Worm (Caenorhabditis elegans) whole organism, L4 larva: ENCODE data around the gene inpp-5K.

Experiments
- F10B5.3 ChIP-seq: sonication (generic microtip); optimal IDR thresholded peaks from 2 replicates; lab custom pipeline; 2016; ENCODE audit warnings: mild to moderate bottlenecking, missing genetic modification characterization, missing compliant biosample characterization
- F26F4.8 ChIP-seq: fragments of 200-800 bp; sonication (Bioruptor generic); conservative IDR thresholded peaks from 2 replicates; pipeline ENCODE4 v1.3.6; 2022; ENCODE audit warnings: missing genetic modification characterization, missing compliant biosample characterization
- F37D6.2 ChIP-seq: sonication (generic microtip); optimal IDR thresholded peaks from 2 replicates; lab custom pipeline; 2016; ENCODE audit warnings: mild to moderate bottlenecking, missing genetic modification characterization, missing compliant biosample characterization
- T20F7.1 ChIP-seq: fragments of 200-800 bp; sonication (Bioruptor generic); optimal IDR thresholded peaks from 2 replicates; lab custom pipeline; 2018; ENCODE audit warnings: mild to moderate bottlenecking, missing genetic modification characterization, missing compliant biosample characterization
- T26A8.4 ChIP-seq: fragments of 200-800 bp; sonication (Bioruptor generic); IDR thresholded peaks from 2 replicates; pipeline ENCODE4 v1.3.6; 2022; ENCODE audit warnings: missing genetic modification characterization, missing compliant biosample characterization
- Y105C5A.15 ChIP-seq: fragments of 200-800 bp; sonication (Bioruptor generic); IDR thresholded peaks from 2 replicates; pipeline ENCODE4 v1.3.6; 2022; ENCODE audit warnings: missing genetic modification characterization, missing compliant biosample characterization
- Y5F2A.4 ChIP-seq: fragments of 200-800 bp; sonication (Bioruptor generic); optimal IDR thresholded peaks from 2 replicates; lab custom pipeline; 2018; ENCODE audit warnings: mild to moderate bottlenecking, missing genetic modification characterization, missing compliant biosample characterization
- ZK546.5 ChIP-seq, 2 experiments: sonication (generic microtip); optimal IDR thresholded peaks; 2 replicates each; lab custom pipeline; 2017; ENCODE audit warnings: missing biosample characterization in 2 of 2, missing genetic modification characterization in 2 of 2
- aly-2 ChIP-seq: sonication (generic microtip); optimal IDR thresholded peaks from 2 replicates; lab custom pipeline; 2018; ENCODE audit warnings: missing biosample characterization, missing genetic modification characterization
- attf-4 ChIP-seq: sonication (generic microtip); optimal IDR thresholded peaks from 3 replicates; lab custom pipeline; 2017; ENCODE audit warnings: missing biosample characterization, missing genetic modification characterization
- ceh-32 ChIP-seq: sonication (generic microtip); optimal IDR thresholded peaks from 2 replicates; lab custom pipeline; 2016; ENCODE audit warnings: mild to moderate bottlenecking, missing genetic modification characterization, missing compliant biosample characterization; ENCODE audit not compliant: poor library complexity
- ces-1 ChIP-seq: fragments of 150-350 bp; sonication (generic microtip); optimal IDR thresholded peaks from 4 replicates; lab custom pipeline; 2014; ENCODE audit warnings: missing biosample characterization, missing genetic modification reagents, missing genetic modification characterization
- cey-2 ChIP-seq: sonication (generic microtip); optimal IDR thresholded peaks from 3 replicates; lab custom pipeline; 2017; ENCODE audit warnings: missing genetic modification characterization, mild to moderate bottlenecking, missing compliant biosample characterization, antibody characterized with exemption, borderline replicate concordance; ENCODE audit not compliant: insufficient read depth
- ctbp-1 ChIP-seq: fragments of 200-800 bp; sonication (Bioruptor generic); IDR thresholded peaks from 2 replicates; pipeline ENCODE4 v1.3.6; 2022; ENCODE audit warnings: missing genetic modification reagents, missing genetic modification characterization, missing compliant biosample characterization
- daf-12 ChIP-seq: fragments of 150-350 bp; optimal IDR thresholded peaks from 2 replicates; lab custom pipeline; 2014; ENCODE audit warnings: missing biosample characterization, missing genetic modification reagents, missing genetic modification characterization
- daf-16 ChIP-seq, 3 experiments: sonication (generic microtip); optimal IDR thresholded peaks; 2 replicates each; lab custom pipeline; 2016 to 2017; ENCODE audit warnings: missing genetic modification characterization in 3 of 3, missing genetic modification reagents in 3 of 3, mild to moderate bottlenecking in 2 of 3, missing compliant biosample characterization in 2 of 3, missing biosample characterization in 1 of 3, moderate library complexity in 1 of 3
- dmd-6 ChIP-seq: fragments of 200-800 bp; sonication (Bioruptor generic); IDR thresholded peaks from 2 replicates; pipeline ENCODE4 v1.3.6; 2022; ENCODE audit warnings: missing genetic modification reagents, missing genetic modification characterization, missing compliant biosample characterization
- dmd-9 ChIP-seq: fragments of 200-800 bp; sonication (Bioruptor generic); IDR thresholded peaks from 2 replicates; pipeline ENCODE4 v1.3.6; 2022; ENCODE audit warnings: missing genetic modification reagents, missing genetic modification characterization, missing compliant biosample characterization
- dpl-1 ChIP-seq: fragments of 150-350 bp; optimal IDR thresholded peaks from 2 replicates; lab custom pipeline; 2014; ENCODE audit warnings: missing biosample characterization, missing genetic modification reagents, missing genetic modification characterization
- duxl-1 ChIP-seq: sonication (generic microtip); optimal IDR thresholded peaks from 2 replicates; lab custom pipeline; 2016; ENCODE audit warnings: mild to moderate bottlenecking, missing genetic modification characterization, moderate library complexity, missing compliant biosample characterization; ENCODE audit not compliant: poor library complexity
- egl-27 ChIP-seq: sonication (generic microtip); optimal IDR thresholded peaks from 3 replicates; lab custom pipeline; 2017; ENCODE audit warnings: missing biosample characterization, missing genetic modification reagents, missing genetic modification characterization
- egl-43 ChIP-seq: fragments of 200-800 bp; sonication (Bioruptor generic); IDR thresholded peaks from 2 replicates; pipeline ENCODE4 v1.3.6; 2022; ENCODE audit warnings: missing genetic modification reagents, missing genetic modification characterization, missing compliant biosample characterization
- fkh-10 ChIP-seq: fragments of 150-350 bp; optimal IDR thresholded peaks from 2 replicates; lab custom pipeline; 2014; ENCODE audit warnings: missing biosample characterization, missing genetic modification reagents, missing genetic modification characterization
- gei-8 ChIP-seq: fragments of 200-800 bp; sonication (Bioruptor generic); optimal IDR thresholded peaks from 2 replicates; lab custom pipeline; 2018; ENCODE audit warnings: mild to moderate bottlenecking, missing genetic modification characterization, missing compliant biosample characterization
- hlh-30 ChIP-seq: sonication (generic microtip); optimal IDR thresholded peaks from 2 replicates; lab custom pipeline; 2017; ENCODE audit warnings: antibody characterized with exemption, mild to moderate bottlenecking, missing genetic modification characterization, missing compliant biosample characterization; ENCODE audit not compliant: insufficient read depth
- hmg-1.1 ChIP-seq: fragments of 200-800 bp; sonication (Bioruptor generic); IDR thresholded peaks from 2 replicates; pipeline ENCODE4 v1.3.6; 2022; ENCODE audit warnings: missing genetic modification reagents, missing genetic modification characterization, missing compliant biosample characterization
- jun-1 ChIP-seq: fragments of 150-350 bp; optimal IDR thresholded peaks from 2 replicates; lab custom pipeline; 2014; ENCODE audit warnings: missing biosample characterization, missing genetic modification reagents, missing genetic modification characterization
- lim-7 ChIP-seq: fragments of 200-800 bp; sonication (Bioruptor generic); IDR thresholded peaks from 2 replicates; pipeline ENCODE4 v1.3.6; 2022; ENCODE audit warnings: missing genetic modification characterization, missing compliant biosample characterization
- lin-13 ChIP-seq: fragments of 150-350 bp; optimal IDR thresholded peaks from 2 replicates; lab custom pipeline; 2014; ENCODE audit warnings: missing biosample characterization, missing genetic modification reagents, missing genetic modification characterization
- lin-29 ChIP-seq: fragments of 200-800 bp; sonication (Bioruptor generic); IDR thresholded peaks from 2 replicates; pipeline ENCODE4 v1.3.6; 2022; ENCODE audit warnings: missing genetic modification reagents, missing genetic modification characterization, missing compliant biosample characterization
- lin-38 ChIP-seq: fragments of 200-800 bp; sonication (Bioruptor generic); IDR thresholded peaks from 2 replicates; pipeline ENCODE4 v1.3.6; 2022; ENCODE audit warnings: missing genetic modification reagents, missing genetic modification characterization, missing compliant biosample characterization
- lin-39 ChIP-seq: fragments of 150-350 bp; optimal IDR thresholded peaks from 2 replicates; lab custom pipeline; 2014; ENCODE audit warnings: missing biosample characterization, missing genetic modification reagents, missing genetic modification characterization
- lir-3 ChIP-seq: sonication (generic microtip); optimal IDR thresholded peaks from 2 replicates; lab custom pipeline; 2016; ENCODE audit warnings: mild to moderate bottlenecking, missing genetic modification characterization, missing compliant biosample characterization
- madf-9 ChIP-seq: fragments of 200-800 bp; sonication (Bioruptor generic); conservative IDR thresholded peaks from 2 replicates; pipeline ENCODE4 v1.3.6; 2022; ENCODE audit warnings: missing genetic modification reagents, missing genetic modification characterization, missing compliant biosample characterization
- mxl-2 ChIP-seq: fragments of 200-800 bp; sonication (Bioruptor generic); conservative IDR thresholded peaks from 2 replicates; pipeline ENCODE4 v1.3.6; 2022; ENCODE audit warnings: missing genetic modification reagents, missing genetic modification characterization, missing compliant biosample characterization
- nhr-237 ChIP-seq: sonication (generic microtip); optimal IDR thresholded peaks from 2 replicates; lab custom pipeline; 2017; ENCODE audit warnings: missing biosample characterization, missing genetic modification characterization
- nhr-28 ChIP-seq: fragments of 150-350 bp; optimal IDR thresholded peaks from 2 replicates; lab custom pipeline; 2014; ENCODE audit warnings: missing biosample characterization, missing genetic modification characterization
- nhr-41 ChIP-seq: fragments of 200-800 bp; sonication (Bioruptor generic); IDR thresholded peaks from 2 replicates; pipeline ENCODE4 v1.3.6; 2022; ENCODE audit warnings: missing genetic modification reagents, missing genetic modification characterization, missing compliant biosample characterization
- nhr-42 ChIP-seq: fragments of 200-800 bp; sonication (Bioruptor generic); IDR thresholded peaks from 2 replicates; pipeline ENCODE4 v1.3.6; 2022; ENCODE audit warnings: missing genetic modification characterization, missing compliant biosample characterization
- nhr-48 ChIP-seq: sonication (generic microtip); optimal IDR thresholded peaks from 2 replicates; lab custom pipeline; 2016; ENCODE audit warnings: mild to moderate bottlenecking, missing genetic modification characterization, missing compliant biosample characterization
- nhr-76 ChIP-seq: fragments of 150-350 bp; optimal IDR thresholded peaks from 2 replicates; lab custom pipeline; 2014; ENCODE audit warnings: missing biosample characterization, missing genetic modification characterization
- sdz-12 ChIP-seq: fragments of 200-800 bp; sonication (Bioruptor generic); optimal IDR thresholded peaks from 2 replicates; lab custom pipeline; 2018; ENCODE audit warnings: mild to moderate bottlenecking, missing genetic modification characterization, missing compliant biosample characterization
- spr-1 ChIP-seq: sonication (generic microtip); optimal IDR thresholded peaks from 2 replicates; lab custom pipeline; 2016; ENCODE audit warnings: mild to moderate bottlenecking, missing genetic modification characterization, missing compliant biosample characterization
- spr-3 ChIP-seq: fragments of 200-800 bp; sonication (Bioruptor generic); optimal IDR thresholded peaks from 2 replicates; lab custom pipeline; 2018; ENCODE audit warnings: mild to moderate bottlenecking, missing genetic modification characterization, missing compliant biosample characterization
- tag-97 ChIP-seq: fragments of 200-800 bp; sonication (Bioruptor generic); IDR thresholded peaks from 2 replicates; pipeline ENCODE4 v1.3.6; 2022; ENCODE audit warnings: missing genetic modification characterization, missing compliant biosample characterization
- unc-130 ChIP-seq: sonication (generic microtip); optimal IDR thresholded peaks from 2 replicates; lab custom pipeline; 2016; ENCODE audit warnings: missing genetic modification reagents, missing genetic modification characterization, missing compliant biosample characterization
- unc-39 ChIP-seq: sonication (generic microtip); optimal IDR thresholded peaks from 2 replicates; lab custom pipeline; 2017; ENCODE audit warnings: missing biosample characterization, missing genetic modification characterization
- zfp-2 ChIP-seq: sonication (generic microtip); optimal IDR thresholded peaks from 2 replicates; lab custom pipeline; 2016; ENCODE audit warnings: mild to moderate bottlenecking, missing genetic modification characterization, missing compliant biosample characterization
- ztf-7 ChIP-seq: fragments of 150-350 bp; optimal IDR thresholded peaks from 2 replicates; lab custom pipeline; 2014; ENCODE audit warnings: missing biosample characterization, missing genetic modification characterization

The inpp-5K gene

ce11 chrIII:8130177-8130902, 30.8 kb downstream of the inpp-5K start, which contains the start of the genes rpl-21 and C14B9.10 (continued):
- TF ChIP-seq madf-9 (GFP tag; lab: Robert Waterston, UW) (no peak), spr-3 (GFP tag; lab: Kevin White, UChicago) (no peak), lir-3 (tag; lab: Kevin White, UChicago) (no peak), dpl-1 (GFP tag; lab: Kevin White, UChicago) (peak; percentile 78), tag-97 (GFP tag; lab: Robert Waterston, UW) (no peak), nhr-76 (tag; lab: Kevin White, UChicago) (no peak), F10B5.3 (tag; lab: Kevin White, UChicago) (no peak), sdz-12 (GFP tag; lab: Kevin White, UChicago) (no peak), cey-2 (no peak), gei-8 (GFP tag; lab: Kevin White, UChicago) (no peak), zfp-2 (peak; percentile 18), daf-12 (tag; lab: Kevin White, UChicago) (no peak), ces-1 (GFP tag; lab: Kevin White, UChicago) (no peak), ztf-7 (peak; percentile 24), F37D6.2 (no peak), ceh-32 (tag; lab: Kevin White, UChicago) (no peak), hlh-30 (tag; lab: Kevin White, UChicago) (peak; percentile 80), nhr-41 (GFP tag; lab: Robert Waterston, UW) (no peak), mxl-2 (GFP tag; lab: Robert Waterston, UW) (no peak), T20F7.1 (GFP tag; lab: Kevin White, UChicago) (peak; percentile 79), lin-38 (GFP tag; lab: Robert Waterston, UW) (peak; percentile 75), nhr-237 (tag; lab: Kevin White, UChicago) (no peak), egl-43 (no peak), Y5F2A.4 (GFP tag; lab: Kevin White, UChicago) (no peak), daf-16 (GFP tag; optimal IDR thresholded peaks at IDR 0.05; lab: Kevin White, UChicago) (no peak), daf-16 (tag; optimal IDR thresholded peaks at IDR 0.05; lab: Kevin White, UChicago) (peak; percentile 44), jun-1 (no peak), hmg-1.1 (GFP tag; lab: Robert Waterston, UW) (peak; percentile 75), T26A8.4 (GFP tag; lab: Robert Waterston, UW) (peak; percentile 62; the same call in 1 of the 2 replicates), duxl-1 (tag; lab: Kevin White, UChicago) (peak; percentile 1), ZK546.5 (tag; optimal IDR thresholded peaks at IDR 0.05; lab: Kevin White, UChicago) (no peak), lin-13 (GFP tag; lab: Kevin White, UChicago) (peak; percentile 46), nhr-28 (tag; lab: Kevin White, UChicago) (peak; percentile 57), F26F4.8 (GFP tag; lab: Robert Waterston, UW) (no peak), fkh-10 (GFP tag; lab: Kevin White, UChicago) (no peak), unc-39 (tag; lab: Kevin White, UChicago) (no peak), lin-29 (GFP tag; lab: Robert Waterston, UW) (no peak), attf-4 (tag; lab: Kevin White, UChicago) (no peak), aly-2 (tag; lab: Kevin White, UChicago) (no peak), spr-1 (tag; lab: Kevin White, UChicago) (peak; percentile 37), unc-130 (GFP tag; lab: Kevin White, UChicago) (peak; percentile 84), dmd-9 (GFP tag; lab: Robert Waterston, UW) (peak; percentile 55; the same call in 1 of the 2 replicates), egl-27 (tag; lab: Kevin White, UChicago) (no peak), lim-7 (GFP tag; lab: Robert Waterston, UW) (0 out of 2 replicates have a peak, but pooled peaks have one; percentile 30), nhr-48 (tag; lab: Kevin White, UChicago) (peak; percentile 36), ctbp-1 (GFP tag; lab: Robert Waterston, UW) (0 out of 2 replicates have a peak, but pooled peaks have one; percentile 25), Y105C5A.15 (GFP tag; lab: Robert Waterston, UW) (no peak), dmd-6 (peak; percentile 37; the same call in 1 of the 2 replicates), lin-39 (tag; lab: Kevin White, UChicago) (no peak), nhr-42 (GFP tag; lab: Robert Waterston, UW) (no peak)
